Worm (Caenorhabditis elegans): ENCODE data around the gene F59B8.1.

DNA sequence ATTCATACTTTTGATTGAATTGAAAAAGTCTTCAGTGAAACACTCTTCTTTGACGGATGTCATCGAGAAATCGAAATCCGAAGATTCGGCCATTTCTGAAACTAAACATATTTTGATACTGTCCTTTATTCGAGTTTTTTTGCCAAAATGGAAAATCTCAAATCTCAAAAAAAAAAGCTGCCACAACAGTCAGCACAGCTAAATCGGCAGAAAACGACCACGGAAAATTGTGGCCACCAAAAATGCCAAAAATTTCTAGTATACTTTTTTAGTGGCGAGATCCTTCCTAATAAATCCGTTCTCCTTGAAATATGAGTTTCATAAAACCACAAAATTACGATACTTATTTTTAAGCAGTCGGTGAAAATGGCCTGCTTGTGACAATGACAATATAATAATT lies 15.9 kb downstream of the F59B8.1 start, which contains the start of gene F38E11.9:
- TF ChIP-seq sdc-2 (tag; optimal IDR thresholded peaks at IDR 0.05) = no peak
- no peak for TF ChIP-seq nfya-1 (tag; optimal IDR thresholded peaks at IDR 0.05)
- TF ChIP-seq fkh-10 (GFP tag; optimal IDR thresholded peaks at IDR 0.05) = no peak
- TF ChIP-seq ceh-2 (tag; optimal IDR thresholded peaks at IDR 0.05) = no peak
- no peak for TF ChIP-seq nhr-11 (tag; optimal IDR thresholded peaks at IDR 0.05)
- no peak for TF ChIP-seq pha-4 (tag; optimal IDR thresholded peaks at IDR 0.05)
- TF ChIP-seq ttx-3 (tag; optimal IDR thresholded peaks at IDR 0.05) = no peak
- TF ChIP-seq sox-4 (tag; optimal IDR thresholded peaks at IDR 0.05) = no peak
- TF ChIP-seq unc-86 (tag; optimal IDR thresholded peaks at IDR 0.05) = no peak

All from whole organism, late embryonic.